Fruit fly (Drosophila melanogaster): Measurements from ENCODE around the gene CG32371.

dm6 chr3L:7718561-7719417, 49.4 kb downstream of the CG32371 start, which contains the start of gene Mcad:
- no peak for TF ChIP-seq ttk (optimal IDR thresholded peaks at IDR 0.05)
- TF ChIP-seq Myc (optimal IDR thresholded peaks at IDR 0.05): no peak
- no peak for TF ChIP-seq h (optimal IDR thresholded peaks at IDR 0.05)
